Worm (Caenorhabditis elegans) whole organism, L4/young adult: Measurements from ENCODE around the gene ugt-39.

ENCODE experiments used
- W03F9.2 ChIP-seq: fragments of 150-350 bp; optimal IDR thresholded peaks from 2 replicates; lab custom pipeline; 2014; ENCODE audit warnings: missing biosample characterization, missing genetic modification characterization
- dao-5 ChIP-seq: sonication (generic microtip); optimal IDR thresholded peaks from 2 replicates; lab custom pipeline; 2016; ENCODE audit warnings: missing genotype, missing genetic modification characterization, moderate library complexity, missing compliant biosample characterization
- him-1 ChIP-seq: sonication (generic microtip); optimal IDR thresholded peaks from 2 replicates; lab custom pipeline; 2016; ENCODE audit warnings: missing genotype, missing genetic modification reagents, missing genetic modification characterization, missing compliant biosample characterization

DNA sequence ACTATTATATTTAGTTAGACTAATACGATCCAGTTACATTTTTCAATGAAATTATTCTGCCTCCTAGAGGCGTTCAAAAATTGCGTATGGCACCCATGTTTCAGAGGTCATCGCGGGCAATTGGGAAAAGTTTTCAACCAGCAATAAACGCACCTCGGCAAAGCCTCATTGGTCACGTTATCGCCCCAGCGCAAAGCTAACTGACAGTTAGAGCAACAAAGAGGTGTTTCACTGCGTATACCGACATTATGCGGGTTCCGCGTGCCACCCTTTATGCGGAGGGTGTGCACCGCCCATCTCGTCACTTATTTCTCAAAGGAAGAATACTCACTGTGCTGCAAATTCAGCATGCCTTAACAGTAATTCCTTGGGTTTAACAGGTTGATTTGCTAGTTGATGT lies 14.3 kb upstream of the ugt-39 start:
- no peak for TF ChIP-seq dao-5 (tag; lab: Kevin White, UChicago)
- TF ChIP-seq W03F9.2 (tag; lab: Kevin White, UChicago), result no peak
- TF ChIP-seq him-1, result no peak
